Fruit fly (Drosophila melanogaster) whole organism, embryonic: ENCODE measurements around the gene Trf4-1.

Source experiments
- Asciz ChIP-seq: fragments of 200-800 bp; sonication (Bioruptor generic); optimal IDR thresholded peaks from 2 replicates; lab custom pipeline; 2017; ENCODE audit warnings: missing biosample characterization, mild to moderate bottlenecking, missing genetic modification characterization, missing genetic modification reagents
- B-H2 ChIP-seq: fragments of 200-800 bp; sonication (Bioruptor generic); optimal IDR thresholded peaks from 2 replicates; lab custom pipeline; 2018; ENCODE audit warnings: missing biosample characterization, mild to moderate bottlenecking, missing genetic modification characterization
- C15 ChIP-seq: fragments of 200-800 bp; sonication (Bioruptor generic); IDR thresholded peaks from 3 replicates; pipeline ENCODE4 v1.3.6; 2022; ENCODE audit warnings: missing biosample characterization, missing genetic modification characterization
- CG10147 ChIP-seq: fragments of 200-800 bp; sonication (Bioruptor generic); optimal IDR thresholded peaks from 2 replicates; lab custom pipeline; 2019; ENCODE audit warnings: missing biosample characterization, mild to moderate bottlenecking, missing genetic modification characterization, moderate library complexity
- CG10462 ChIP-seq: fragments of 200-800 bp; sonication (Bioruptor generic); optimal IDR thresholded peaks from 2 replicates; lab custom pipeline; 2016; ENCODE audit warnings: missing biosample characterization, missing genetic modification characterization
- CG10654 ChIP-seq: fragments of 200-800 bp; sonication (Bioruptor generic); optimal IDR thresholded peaks from 2 replicates; lab custom pipeline; 2016; ENCODE audit warnings: missing biosample characterization, missing genetic modification characterization
- CG10959 ChIP-seq: fragments of 200-800 bp; sonication (Bioruptor generic); IDR thresholded peaks from 2 replicates; pipeline ENCODE4 v1.3.6; 2022; ENCODE audit warnings: missing biosample characterization, missing genetic modification characterization
- CG11723 ChIP-seq: fragments of 200-800 bp; sonication (Bioruptor generic); optimal IDR thresholded peaks from 2 replicates; lab custom pipeline; 2017; ENCODE audit warnings: missing biosample characterization, mild to moderate bottlenecking, missing genetic modification characterization
- CG1233 ChIP-seq: fragments of 200-800 bp; sonication (Bioruptor generic); optimal IDR thresholded peaks from 4 replicates; lab custom pipeline; 2018; ENCODE audit warnings: missing biosample characterization, mild to moderate bottlenecking, missing genetic modification characterization
- CG16863 ChIP-seq: fragments of 200-800 bp; sonication (Bioruptor generic); optimal IDR thresholded peaks from 3 replicates; lab custom pipeline; 2016; ENCODE audit warnings: missing biosample characterization, missing genetic modification characterization
- CG17385 ChIP-seq: fragments of 200-800 bp; sonication (Bioruptor generic); optimal IDR thresholded peaks from 3 replicates; lab custom pipeline; 2018; ENCODE audit warnings: missing biosample characterization, mild to moderate bottlenecking, missing genetic modification characterization
- CG17802 ChIP-seq: fragments of 200-800 bp; sonication (Bioruptor generic); optimal IDR thresholded peaks from 2 replicates; lab custom pipeline; 2018; ENCODE audit warnings: missing biosample characterization, mild to moderate bottlenecking, missing genetic modification characterization, moderate library complexity
- CG1792 ChIP-seq: fragments of 200-800 bp; sonication (Bioruptor generic); optimal IDR thresholded peaks from 2 replicates; lab custom pipeline; 2016; ENCODE audit warnings: missing biosample characterization, missing genetic modification characterization
- CG2129 ChIP-seq: fragments of 200-800 bp; sonication (Bioruptor generic); IDR thresholded peaks from 2 replicates; pipeline ENCODE4 v1.3.6; 2022; ENCODE audit warnings: missing biosample characterization, missing genetic modification characterization; ENCODE audit not compliant: partially characterized antibody
- CG2678 ChIP-seq: fragments of 200-800 bp; sonication (Bioruptor generic); optimal IDR thresholded peaks from 3 replicates; lab custom pipeline; 2019; ENCODE audit warnings: missing biosample characterization, mild to moderate bottlenecking, missing genetic modification characterization, moderate library complexity
- CG30403 ChIP-seq: fragments of 200-800 bp; sonication (Bioruptor generic); optimal IDR thresholded peaks from 3 replicates; lab custom pipeline; 2016; ENCODE audit warnings: missing biosample characterization, missing genetic modification characterization
- CG31224 ChIP-seq: fragments of 200-800 bp; sonication (Bioruptor generic); IDR thresholded peaks from 2 replicates; pipeline ENCODE4 v1.3.6; 2022; ENCODE audit warnings: missing biosample characterization, missing genetic modification characterization
- CG34422 ChIP-seq: fragments of 200-800 bp; sonication (Bioruptor generic); IDR thresholded peaks from 3 replicates; pipeline ENCODE4 v1.3.6; 2022; ENCODE audit warnings: missing biosample characterization, missing genetic modification characterization
- CG3838 ChIP-seq: fragments of 200-800 bp; sonication (Bioruptor generic); optimal IDR thresholded peaks from 3 replicates; lab custom pipeline; 2016; ENCODE audit warnings: missing biosample characterization, missing genetic modification characterization
- CG43689 ChIP-seq: fragments of 200-800 bp; sonication (Bioruptor generic); IDR thresholded peaks from 2 replicates; pipeline ENCODE4 v1.3.6; 2022; ENCODE audit warnings: missing biosample characterization, missing genetic modification characterization
- CG4707 ChIP-seq: fragments of 200-800 bp; sonication (Bioruptor generic); optimal IDR thresholded peaks from 2 replicates; lab custom pipeline; 2018; ENCODE audit warnings: missing biosample characterization, mild to moderate bottlenecking, missing genetic modification characterization, moderate library complexity
- CG5953 ChIP-seq: fragments of 200-800 bp; sonication (Bioruptor generic); IDR thresholded peaks from 2 replicates; pipeline ENCODE4 v1.3.6; 2022; ENCODE audit warnings: missing biosample characterization, missing genetic modification characterization
- CG6254 ChIP-seq: fragments of 200-800 bp; sonication (Bioruptor generic); optimal IDR thresholded peaks from 3 replicates; lab custom pipeline; 2017; ENCODE audit warnings: mild to moderate bottlenecking, missing biosample characterization, missing genetic modification reagents, missing genetic modification characterization
- CG7357 ChIP-seq: fragments of 200-800 bp; sonication (Bioruptor generic); IDR thresholded peaks from 3 replicates; pipeline ENCODE4 v1.3.6; 2022; ENCODE audit warnings: missing biosample characterization, missing genetic modification characterization
- CG8089 ChIP-seq: fragments of 200-800 bp; sonication (Bioruptor generic); optimal IDR thresholded peaks from 3 replicates; lab custom pipeline; 2016; ENCODE audit warnings: missing biosample characterization, missing genetic modification characterization
- Drgx ChIP-seq: fragments of 200-800 bp; sonication (Bioruptor generic); IDR thresholded peaks from 2 replicates; pipeline ENCODE4 v1.3.6; 2022; ENCODE audit warnings: missing biosample characterization, missing genetic modification characterization
- Elba2 ChIP-seq: fragments of 200-800 bp; sonication (Bioruptor generic); optimal IDR thresholded peaks from 3 replicates; lab custom pipeline; 2016; ENCODE audit warnings: missing biosample characterization, missing genetic modification characterization
- HHEX ChIP-seq: fragments of 200-800 bp; sonication (Bioruptor generic); optimal IDR thresholded peaks from 3 replicates; lab custom pipeline; 2017; ENCODE audit warnings: missing biosample characterization, mild to moderate bottlenecking, missing genetic modification characterization, missing genetic modification reagents
- HLH54F ChIP-seq: fragments of 200-800 bp; sonication (Bioruptor generic); optimal IDR thresholded peaks from 3 replicates; lab custom pipeline; 2016; ENCODE audit warnings: missing biosample characterization, missing genetic modification characterization
- Hmr ChIP-seq: fragments of 200-800 bp; sonication (Bioruptor generic); optimal IDR thresholded peaks from 3 replicates; lab custom pipeline; 2017; ENCODE audit warnings: mild to moderate bottlenecking, missing biosample characterization, missing genetic modification reagents, missing genetic modification characterization
- Myb ChIP-seq: fragments of 200-800 bp; sonication (Bioruptor generic); optimal IDR thresholded peaks from 2 replicates; lab custom pipeline; 2016; ENCODE audit warnings: missing biosample characterization, missing genetic modification characterization
- NK7.1 ChIP-seq: fragments of 200-800 bp; sonication (Bioruptor generic); optimal IDR thresholded peaks from 3 replicates; lab custom pipeline; 2016; ENCODE audit warnings: missing biosample characterization, missing genetic modification characterization
- Nf-YA ChIP-seq: fragments of 200-800 bp; sonication (Bioruptor generic); IDR thresholded peaks from 2 replicates; pipeline ENCODE4 v1.3.6; 2022; ENCODE audit warnings: missing biosample characterization, missing genetic modification characterization
- Oaz ChIP-seq: fragments of 200-800 bp; sonication (Bioruptor generic); IDR thresholded peaks from 2 replicates; pipeline ENCODE4 v1.3.6; 2022; ENCODE audit warnings: missing biosample characterization, missing genetic modification characterization
- Six4 ChIP-seq: fragments of 200-800 bp; sonication (Bioruptor generic); optimal IDR thresholded peaks from 2 replicates; lab custom pipeline; 2016; ENCODE audit warnings: missing biosample characterization, missing genetic modification characterization
- Sox100B ChIP-seq: fragments of 200-800 bp; sonication (Bioruptor generic); optimal IDR thresholded peaks from 3 replicates; lab custom pipeline; 2018; ENCODE audit warnings: missing biosample characterization, mild to moderate bottlenecking, missing genetic modification characterization
- Xbp1 ChIP-seq: fragments of 200-800 bp; sonication (Bioruptor generic); optimal IDR thresholded peaks from 3 replicates; lab custom pipeline; 2016; ENCODE audit warnings: missing biosample characterization, mild to moderate bottlenecking, missing genetic modification characterization
- Xrp1 ChIP-seq: fragments of 200-800 bp; sonication (Bioruptor generic); IDR thresholded peaks from 2 replicates; pipeline ENCODE4 v1.3.6; 2022; ENCODE audit warnings: missing biosample characterization, missing genetic modification characterization
- ara ChIP-seq: fragments of 200-800 bp; sonication (Bioruptor generic); IDR thresholded peaks from 2 replicates; pipeline ENCODE4 v1.3.6; 2022; ENCODE audit warnings: missing biosample characterization, missing genetic modification characterization
- bcd ChIP-seq: fragments of 200-800 bp; sonication (Bioruptor generic); optimal IDR thresholded peaks from 2 replicates; lab custom pipeline; 2017; ENCODE audit warnings: missing biosample characterization, mild to moderate bottlenecking, missing genetic modification characterization
- bigmax ChIP-seq: fragments of 200-800 bp; sonication (Bioruptor generic); optimal IDR thresholded peaks from 2 replicates; lab custom pipeline; 2018; ENCODE audit warnings: missing biosample characterization, mild to moderate bottlenecking, missing genetic modification characterization
- emc ChIP-seq: fragments of 200-800 bp; sonication (Bioruptor generic); optimal IDR thresholded peaks from 2 replicates; lab custom pipeline; 2016; ENCODE audit warnings: missing biosample characterization, missing genetic modification characterization
- jigr1 ChIP-seq: fragments of 200-800 bp; sonication (Bioruptor generic); IDR thresholded peaks from 3 replicates; pipeline ENCODE4 v1.3.6; 2022; ENCODE audit warnings: missing biosample characterization, missing genetic modification characterization
- kah ChIP-seq: fragments of 200-800 bp; sonication (Bioruptor generic); optimal IDR thresholded peaks from 2 replicates; lab custom pipeline; 2018; ENCODE audit warnings: missing biosample characterization, mild to moderate bottlenecking, missing genetic modification characterization
- mld ChIP-seq: fragments of 200-800 bp; sonication (Bioruptor generic); IDR thresholded peaks from 3 replicates; pipeline ENCODE4 v1.3.6; 2022; ENCODE audit warnings: missing biosample characterization, missing genetic modification characterization; ENCODE audit not compliant: partially characterized antibody
- pnt ChIP-seq: fragments of 200-800 bp; sonication (Bioruptor generic); optimal IDR thresholded peaks from 3 replicates; lab custom pipeline; 2016; ENCODE audit warnings: missing biosample characterization, missing genetic modification characterization
- row ChIP-seq: fragments of 200-800 bp; sonication (Bioruptor generic); IDR thresholded peaks from 3 replicates; pipeline ENCODE4 v1.3.6; 2022; ENCODE audit warnings: missing biosample characterization, missing genetic modification characterization
- sc ChIP-seq, 3 experiments: fragments of >200 bp in 2 of 3; fragments of 200-800 bp in 1 of 3; sonication (Bioruptor generic) in 1 of 3; optimal IDR thresholded peaks; 2 replicates in 2 of 3; 3 replicates in 1 of 3; lab custom pipeline; 2017; ENCODE audit warnings: mild to moderate bottlenecking in 1 of 3, missing biosample characterization in 1 of 3, missing genetic modification characterization in 1 of 3, missing genetic modification reagents in 1 of 3
- sima ChIP-seq: fragments of 200-800 bp; sonication (Bioruptor generic); optimal IDR thresholded peaks from 2 replicates; lab custom pipeline; 2016; ENCODE audit warnings: missing biosample characterization, missing genetic modification characterization
- slp2 ChIP-seq: fragments of 200-800 bp; sonication (Bioruptor generic); optimal IDR thresholded peaks from 2 replicates; lab custom pipeline; 2016; ENCODE audit warnings: missing biosample characterization, missing genetic modification characterization
- tgo ChIP-seq: fragments of 200-800 bp; sonication (Bioruptor generic); IDR thresholded peaks from 3 replicates; pipeline ENCODE4 v1.3.6; 2022; ENCODE audit warnings: missing biosample characterization, missing genetic modification characterization
- wek ChIP-seq: fragments of 200-800 bp; sonication (Bioruptor generic); optimal IDR thresholded peaks from 3 replicates; lab custom pipeline; 2018; ENCODE audit warnings: missing biosample characterization, mild to moderate bottlenecking, missing genetic modification characterization, moderate library complexity

Trf4-1 gene

DNA sequence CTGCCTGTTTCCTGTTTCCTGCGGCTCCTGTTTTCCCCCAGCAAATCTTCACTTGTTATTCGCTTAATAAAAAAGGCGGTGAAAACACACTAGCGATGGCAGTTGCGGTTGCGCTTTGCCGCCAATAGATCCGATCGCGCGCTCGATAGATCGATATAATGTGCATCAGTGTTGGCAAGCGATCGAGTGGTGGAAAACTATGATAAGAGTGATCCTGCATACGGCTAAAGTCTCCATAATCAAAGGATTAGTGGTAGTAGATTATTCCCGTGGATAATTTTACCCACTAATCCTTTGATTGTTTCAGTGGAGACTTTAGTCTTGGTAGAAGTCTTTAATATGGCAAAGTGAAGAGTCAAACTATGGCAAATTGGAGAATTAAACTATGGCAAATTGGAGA, 46.1 kb downstream of the Trf4-1 start, which contains the start of gene Caf1-180 (continued):
- TF ChIP-seq CG11723 (GFP tag; lab: Kevin White, UChicago) (no peak), CG1792 (GFP tag; lab: Kevin White, UChicago) (no peak), Sox100B (GFP tag; lab: Kevin White, UChicago) (no peak), CG2129 (GFP tag; lab: Robert Waterston, UW) (peak; percentile 50; the same call in 1 of the 2 replicates), jigr1 (GFP tag; lab: Robert Waterston, UW) (no peak), Myb (GFP tag; lab: Kevin White, UChicago) (peak; percentile 68), tgo (GFP tag; lab: Robert Waterston, UW) (no peak), C15 (GFP tag; lab: Robert Waterston, UW) (no peak), slp2 (GFP tag; lab: Kevin White, UChicago) (no peak), CG7357 (no peak), CG17802 (no peak), sima (GFP tag; lab: Kevin White, UChicago) (no peak), CG6254 (GFP tag; lab: Kevin White, UChicago) (no peak), HLH54F (GFP tag; lab: Kevin White, UChicago) (peak; percentile 29), bigmax (GFP tag; lab: Kevin White, UChicago) (no peak), row (GFP tag; lab: Robert Waterston, UW) (peak; percentile 36; the same call in 2 of the 3 replicates), Nf-YA (GFP tag; lab: Robert Waterston, UW) (no peak), CG1233 (GFP tag; lab: Kevin White, UChicago) (no peak), Xbp1 (no peak), wek (GFP tag; lab: Kevin White, UChicago) (no peak), Six4 (GFP tag; lab: Kevin White, UChicago) (no peak), ara (GFP tag; lab: Robert Waterston, UW) (no peak), Hmr (no peak), CG3838 (GFP tag; lab: Kevin White, UChicago) (no peak), Xrp1 (GFP tag; lab: Robert Waterston, UW) (no peak), CG16863 (GFP tag; lab: Kevin White, UChicago) (no peak), CG31224 (GFP tag; lab: Robert Waterston, UW) (no peak), sc (optimal IDR thresholded peaks at IDR 0.05; lab: Kevin White, UChicago) (no peak), sc (GFP tag; optimal IDR thresholded peaks at IDR 0.05; lab: Kevin White, UChicago) (no peak), mld (GFP tag; lab: Robert Waterston, UW) (peak; percentile 72; the same call in 2 of the 3 replicates), CG43689 (GFP tag; lab: Robert Waterston, UW) (no peak), CG10959 (GFP tag; lab: Robert Waterston, UW) (no peak), Drgx (GFP tag; lab: Robert Waterston, UW) (no peak), CG8089 (GFP tag; lab: Kevin White, UChicago) (peak; percentile 19), NK7.1 (GFP tag; lab: Kevin White, UChicago) (no peak), CG30403 (GFP tag; lab: Kevin White, UChicago) (no peak), CG17385 (GFP tag; lab: Kevin White, UChicago) (no peak), CG5953 (GFP tag; lab: Robert Waterston, UW) (no peak), CG10462 (GFP tag; lab: Kevin White, UChicago) (no peak), Oaz (GFP tag; lab: Robert Waterston, UW) (no peak), CG10654 (GFP tag; lab: Kevin White, UChicago) (no peak), Elba2 (no peak), Asciz (GFP tag; lab: Kevin White, UChicago) (no peak), CG4707 (GFP tag; lab: Kevin White, UChicago) (no peak), pnt (GFP tag; lab: Kevin White, UChicago) (no peak), HHEX (GFP tag; lab: Kevin White, UChicago) (no peak), CG2678 (tag; lab: Kevin White, UChicago) (no peak), bcd (peak; percentile 25), CG10147 (GFP tag; lab: Kevin White, UChicago) (no peak), kah (no peak), emc (GFP tag; lab: Kevin White, UChicago) (no peak), CG34422 (GFP tag; lab: Robert Waterston, UW) (peak; percentile 34; the same call in 1 of the 3 replicates), B-H2 (no peak)
